Fruit fly (Drosophila melanogaster): Measurements from ENCODE around the gene CG43732.

Gene CG43732

dm6 chr3R:18949131-18949530 is 865 bp upstream of the CG43732 start:
- TF ChIP-seq Adf1 (GFP tag; IDR thresholded peaks at IDR 0.05) (peak; percentile 7; the same call in 1 of the 2 replicates), emc (GFP tag; optimal IDR thresholded peaks at IDR 0.05) (no peak), CG3995 (GFP tag; optimal IDR thresholded peaks at IDR 0.05) (no peak), CG11247 (GFP tag; IDR thresholded peaks at IDR 0.05) (no peak), Scr (GFP tag; IDR thresholded peaks at IDR 0.05; ENCODE audit: partially characterized antibody) (no peak), CG8290 (GFP tag; optimal IDR thresholded peaks at IDR 0.05) (no peak), CG8290 (tag; optimal IDR thresholded peaks at IDR 0.05) (no peak), ac (GFP tag; optimal IDR thresholded peaks at IDR 0.05) (no peak), Trl (optimal IDR thresholded peaks at IDR 0.05) (peak; percentile 22 to 48), Trl (GFP tag; optimal IDR thresholded peaks at IDR 0.05) (no peak), CG10431 (GFP tag; optimal IDR thresholded peaks at IDR 0.05) (no peak), CG6791 (GFP tag; IDR thresholded peaks at IDR 0.05; ENCODE audit: partially characterized antibody) (no peak), Meics (GFP tag; optimal IDR thresholded peaks at IDR 0.05) (no peak), CG31224 (GFP tag; IDR thresholded peaks at IDR 0.05) (no peak), dmrt99B (tag; optimal IDR thresholded peaks at IDR 0.05) (no peak), unc-4 (GFP tag; IDR thresholded peaks at IDR 0.05; ENCODE audit: partially characterized antibody) (no peak), scrt (GFP tag; optimal IDR thresholded peaks at IDR 0.05) (no peak), row (GFP tag; IDR thresholded peaks at IDR 0.05) (peak; percentile 61; the same call in 1 of the 3 replicates), abd-A (tag; optimal IDR thresholded peaks at IDR 0.05) (peak; percentile 51), CG14441 (GFP tag; IDR thresholded peaks at IDR 0.05) (no peak), exex (tag; optimal IDR thresholded peaks at IDR 0.05) (no peak), bowl (GFP tag; IDR thresholded peaks at IDR 0.05) (no peak), chinmo (GFP tag; IDR thresholded peaks at IDR 0.05; ENCODE audit: partially characterized antibody) (0 out of 4 replicates have a peak, but pooled peaks have one; percentile 12), grn (GFP tag; optimal IDR thresholded peaks at IDR 0.05) (peak; percentile 13), NFAT (GFP tag; IDR thresholded peaks at IDR 0.05) (no peak), sna (GFP tag; IDR thresholded peaks at IDR 0.05; ENCODE audit: partially characterized antibody) (0 out of 2 replicates have a peak, but pooled peaks have one; percentile 14), GATAe (GFP tag; conservative IDR thresholded peaks at IDR 0.05) (peak; percentile 90), CG31388 (GFP tag; optimal IDR thresholded peaks at IDR 0.05) (no peak), CG8478 (optimal IDR thresholded peaks at IDR 0.05) (no peak), tgo (GFP tag; IDR thresholded peaks at IDR 0.05) (no peak), tx (GFP tag; optimal IDR thresholded peaks at IDR 0.05) (no peak), ewg (GFP tag; optimal IDR thresholded peaks at IDR 0.05) (peak; percentile 85), CG42726 (GFP tag; IDR thresholded peaks at IDR 0.05; ENCODE audit: partially characterized antibody) (no peak), caup (GFP tag; optimal IDR thresholded peaks at IDR 0.05; ENCODE audit: severe bottlenecking) (no peak), so (GFP tag; IDR thresholded peaks at IDR 0.05) (no peak), bcd (GFP tag; optimal IDR thresholded peaks at IDR 0.05) (no peak), ind (GFP tag; optimal IDR thresholded peaks at IDR 0.05) (no peak), CG8388 (GFP tag; optimal IDR thresholded peaks at IDR 0.05) (no peak), schlank (tag; optimal IDR thresholded peaks at IDR 0.05) (no peak)

dm6 chr3R:18964819-18965218 is 14.8 kb downstream of the CG43732 start:
- TF ChIP-seq CG11456 (GFP tag; IDR thresholded peaks at IDR 0.05) (0 out of 3 replicates have a peak, but pooled peaks have one; percentile 31), abd-A (tag; optimal IDR thresholded peaks at IDR 0.05) (peak; percentile 73), Ets65A (GFP tag) (peak; percentile 71), btn (GFP tag; optimal IDR thresholded peaks at IDR 0.05) (no peak), CG7745 (tag; optimal IDR thresholded peaks at IDR 0.05) (no peak), mirr (GFP tag; optimal IDR thresholded peaks at IDR 0.05) (peak; percentile 51), CG10959 (GFP tag; IDR thresholded peaks at IDR 0.05) (no peak)
